Worm (Caenorhabditis elegans) whole organism, late embryonic: ENCODE results near the gene C05G5.3.
A peak's percentile ranks its signal among the peaks of the same experiment; 100 is the strongest.

Experiments
- C08G9.2 ChIP-seq: sonication (generic microtip); optimal IDR thresholded peaks from 2 replicates; lab custom pipeline; 2016; ENCODE audit warnings: mild to moderate bottlenecking, missing genetic modification characterization, moderate library complexity, missing compliant biosample characterization
- C38D4.7 ChIP-seq: fragments of 200-800 bp; sonication (Bioruptor generic); optimal IDR thresholded peaks from 2 replicates; lab custom pipeline; 2018; ENCODE audit warnings: mild to moderate bottlenecking, missing genetic modification characterization, moderate library complexity, missing compliant biosample characterization
- K02D7.2 ChIP-seq: sonication (generic microtip); optimal IDR thresholded peaks from 2 replicates; lab custom pipeline; 2017; ENCODE audit warnings: mild to moderate bottlenecking, missing genetic modification characterization, missing compliant biosample characterization
- Y22D7AL.16 ChIP-seq: sonication (generic microtip); optimal IDR thresholded peaks from 2 replicates; lab custom pipeline; 2016; ENCODE audit warnings: missing genetic modification characterization, missing compliant biosample characterization
- ama-1 ChIP-seq: fragments of 150-350 bp; optimal IDR thresholded peaks from 2 replicates; lab custom pipeline; 2014
- ceh-14 ChIP-seq: sonication (generic microtip); optimal IDR thresholded peaks from 2 replicates; lab custom pipeline; 2016; ENCODE audit warnings: missing genotype, missing genetic modification characterization, missing compliant biosample characterization
- ceh-18 ChIP-seq: sonication (generic microtip); optimal IDR thresholded peaks from 2 replicates; lab custom pipeline; 2016; ENCODE audit warnings: missing genetic modification characterization, missing compliant biosample characterization
- ceh-30 ChIP-seq: fragments of 150-350 bp; optimal IDR thresholded peaks from 2 replicates; lab custom pipeline; 2014; ENCODE audit warnings: missing biosample characterization, missing genetic modification characterization
- ceh-31 ChIP-seq: sonication (generic microtip); optimal IDR thresholded peaks from 2 replicates; lab custom pipeline; 2016; ENCODE audit warnings: missing genetic modification characterization, missing compliant biosample characterization
- ceh-34 ChIP-seq: sonication (generic microtip); optimal IDR thresholded peaks from 2 replicates; lab custom pipeline; 2016; ENCODE audit warnings: mild to moderate bottlenecking, missing genetic modification characterization, missing compliant biosample characterization
- ceh-45 ChIP-seq: fragments of 200-800 bp; sonication (Bioruptor generic); IDR thresholded peaks from 2 replicates; pipeline ENCODE4 v1.3.6; 2022; ENCODE audit warnings: missing genetic modification reagents, missing genetic modification characterization, missing compliant biosample characterization
- ceh-48 ChIP-seq: sonication (generic microtip); optimal IDR thresholded peaks from 2 replicates; lab custom pipeline; 2016; ENCODE audit warnings: missing genetic modification characterization, inconsistent platforms, missing compliant biosample characterization
- che-1 ChIP-seq: sonication (generic microtip); optimal IDR thresholded peaks from 2 replicates; lab custom pipeline; 2016; ENCODE audit warnings: mild to moderate bottlenecking, missing genetic modification characterization, missing compliant biosample characterization
- dve-1 ChIP-seq: sonication (generic microtip); optimal IDR thresholded peaks from 2 replicates; lab custom pipeline; 2017; ENCODE audit warnings: antibody characterized with exemption, mild to moderate bottlenecking, missing genetic modification characterization, missing compliant biosample characterization
- eyg-1 ChIP-seq: sonication (generic microtip); optimal IDR thresholded peaks from 2 replicates; lab custom pipeline; 2016; ENCODE audit warnings: missing genotype, missing genetic modification characterization, missing compliant biosample characterization
- fax-1 ChIP-seq: sonication (generic microtip); optimal IDR thresholded peaks from 2 replicates; lab custom pipeline; 2016; ENCODE audit warnings: missing genotype, missing genetic modification characterization, missing compliant biosample characterization
- fkh-10 ChIP-seq: fragments of 150-350 bp; optimal IDR thresholded peaks from 2 replicates; lab custom pipeline; 2014; ENCODE audit warnings: missing biosample characterization, missing genetic modification reagents, missing genetic modification characterization
- fkh-6 ChIP-seq: sonication (generic microtip); optimal IDR thresholded peaks from 2 replicates; lab custom pipeline; 2016; ENCODE audit warnings: missing genetic modification characterization, missing compliant biosample characterization
- hlh-15 ChIP-seq: sonication (generic microtip); optimal IDR thresholded peaks from 2 replicates; lab custom pipeline; 2016; ENCODE audit warnings: missing genetic modification characterization, missing compliant biosample characterization
- hlh-6 ChIP-seq: sonication (generic microtip); optimal IDR thresholded peaks from 2 replicates; lab custom pipeline; 2016; ENCODE audit warnings: missing genotype, missing genetic modification characterization, missing compliant biosample characterization
- lin-11 ChIP-seq: fragments of 200-800 bp; sonication (Bioruptor generic); optimal IDR thresholded peaks from 2 replicates; lab custom pipeline; 2018; ENCODE audit warnings: mild to moderate bottlenecking, missing genetic modification characterization, missing compliant biosample characterization
- nfya-1 ChIP-seq: sonication (generic microtip); optimal IDR thresholded peaks from 2 replicates; lab custom pipeline; 2017; ENCODE audit warnings: missing genetic modification characterization, mild to moderate bottlenecking, missing compliant biosample characterization, antibody characterized with exemption, moderate library complexity
- nhr-232 ChIP-seq: sonication (generic microtip); optimal IDR thresholded peaks from 2 replicates; lab custom pipeline; 2016; ENCODE audit warnings: missing genetic modification characterization, missing compliant biosample characterization
- npax-4 ChIP-seq: sonication (generic microtip); optimal IDR thresholded peaks from 2 replicates; lab custom pipeline; 2016; ENCODE audit warnings: missing genetic modification characterization, missing compliant biosample characterization
- odd-2 ChIP-seq: sonication (generic microtip); optimal IDR thresholded peaks from 2 replicates; lab custom pipeline; 2017; ENCODE audit warnings: antibody characterized with exemption, mild to moderate bottlenecking, missing genetic modification characterization, missing compliant biosample characterization
- pag-3 ChIP-seq: sonication (generic microtip); optimal IDR thresholded peaks from 2 replicates; lab custom pipeline; 2016; ENCODE audit warnings: missing compliant biosample characterization, missing genetic modification characterization, borderline replicate concordance
- pax-1 ChIP-seq: fragments of 150-350 bp; optimal IDR thresholded peaks from 2 replicates; lab custom pipeline; 2014; ENCODE audit warnings: missing biosample characterization, missing genetic modification characterization
- pha-2 ChIP-seq: sonication (generic microtip); optimal IDR thresholded peaks from 2 replicates; lab custom pipeline; 2017; ENCODE audit warnings: mild to moderate bottlenecking, missing genetic modification characterization, missing compliant biosample characterization
- pha-4 ChIP-seq: fragments of 150-350 bp; optimal IDR thresholded peaks from 2 replicates; lab custom pipeline; 2018; ENCODE audit warnings: missing biosample characterization, missing genetic modification reagents, missing genetic modification characterization
- sdc-2 ChIP-seq: sonication (generic microtip); optimal IDR thresholded peaks from 2 replicates; lab custom pipeline; 2016; ENCODE audit warnings: missing genotype, missing genetic modification characterization, missing compliant biosample characterization
- sox-2 ChIP-seq: fragments of 200-800 bp; sonication (Bioruptor generic); IDR thresholded peaks from 2 replicates; pipeline ENCODE4 v1.3.6; 2022; ENCODE audit warnings: missing genetic modification reagents, missing genetic modification characterization, missing compliant biosample characterization
- syd-9 ChIP-seq: sonication (generic microtip); optimal IDR thresholded peaks from 2 replicates; lab custom pipeline; 2016; ENCODE audit warnings: mild to moderate bottlenecking, missing genetic modification characterization, moderate library complexity, missing compliant biosample characterization
- tbx-2 ChIP-seq: sonication (generic microtip); optimal IDR thresholded peaks from 2 replicates; lab custom pipeline; 2016; ENCODE audit warnings: missing genetic modification characterization, missing compliant biosample characterization
- ttx-3 ChIP-seq: sonication (generic microtip); optimal IDR thresholded peaks from 2 replicates; lab custom pipeline; 2016; ENCODE audit warnings: missing genetic modification reagents, missing genetic modification characterization, missing compliant biosample characterization
- unc-3 ChIP-seq, 2 experiments: fragments of 200-800 bp in 1 of 2; sonication (Bioruptor generic) in 1 of 2; sonication (generic microtip) in 1 of 2; conservative IDR thresholded peaks in 1 of 2; optimal IDR thresholded peaks in 1 of 2; 2 replicates each; pipeline versions ENCODE4 v1.3.6 to Lab custom; 2016 to 2022; ENCODE audit warnings: missing compliant biosample characterization in 2 of 2, missing genetic modification characterization in 2 of 2, missing genetic modification reagents in 1 of 2

C05G5.3 gene

ce11 chrX:14717782-14718181 is 34.0 kb downstream of the C05G5.3 start:
- TF ChIP-seq npax-4 (tag; lab: Kevin White, UChicago) (no peak), tbx-2 (tag; lab: Kevin White, UChicago) (no peak), unc-3 (GFP tag; conservative IDR thresholded peaks at IDR 0.05; lab: Robert Waterston, UW) (no peak), unc-3 (tag; optimal IDR thresholded peaks at IDR 0.05; lab: Kevin White, UChicago) (no peak), ttx-3 (tag; lab: Kevin White, UChicago) (no peak), ceh-30 (tag; lab: Kevin White, UChicago) (no peak), ceh-48 (tag; lab: Kevin White, UChicago) (no peak), C08G9.2 (tag; lab: Kevin White, UChicago) (no peak), fax-1 (tag; lab: Kevin White, UChicago) (no peak), eyg-1 (tag; lab: Kevin White, UChicago) (no peak), fkh-6 (tag; lab: Kevin White, UChicago) (no peak), pha-2 (tag; lab: Kevin White, UChicago) (no peak), sox-2 (GFP tag; lab: Robert Waterston, UW) (no peak), dve-1 (tag; lab: Kevin White, UChicago) (no peak), pha-4 (no peak), che-1 (tag; lab: Kevin White, UChicago) (no peak), sdc-2 (no peak), ceh-14 (no peak), ceh-34 (no peak), ceh-45 (GFP tag; lab: Robert Waterston, UW) (no peak)
- TF ChIP-seq, all 69 proteins: peak for 0

ce11 chrX:14715459-14715858 is 36.4 kb downstream of the C05G5.3 start:
- TF ChIP-seq fkh-10 (no peak), dve-1 (tag; lab: Kevin White, UChicago) (no peak), pha-4 (no peak), lin-11 (tag; lab: Kevin White, UChicago) (no peak), Y22D7AL.16 (tag; lab: Kevin White, UChicago) (no peak), ceh-18 (tag; lab: Kevin White, UChicago) (no peak)
- TF ChIP-seq, all 69 proteins: peak for 0

ce11 chrX:14711168-14711629 is 40.6 kb downstream of the C05G5.3 start, which contains the start of gene atrn-1:
TSS of gene atrn-1 (plus strand) at chrX:14711579.
- TF ChIP-seq ceh-48 (tag; lab: Kevin White, UChicago) (peak; percentile 48), ceh-31 (tag; lab: Kevin White, UChicago) (peak; percentile 44), ama-1 (lab: Kevin White, UChicago) (no peak)

ce11 chrX:14709591-14709990 is 42.2 kb downstream of the C05G5.3 start:
- TF ChIP-seq nfya-1 (tag; lab: Kevin White, UChicago) (no peak), odd-2 (tag; lab: Kevin White, UChicago) (no peak), nhr-232 (tag; lab: Kevin White, UChicago) (no peak), hlh-6 (tag; lab: Kevin White, UChicago) (no peak), C38D4.7 (GFP tag; lab: Kevin White, UChicago) (no peak), pag-3 (tag; lab: Kevin White, UChicago) (no peak), hlh-15 (tag; lab: Kevin White, UChicago) (no peak), pax-1 (tag; lab: Kevin White, UChicago) (no peak), K02D7.2 (tag; lab: Kevin White, UChicago) (no peak), ceh-34 (no peak), pha-4 (no peak), syd-9 (no peak), eyg-1 (tag; lab: Kevin White, UChicago) (no peak)
